Fruit fly (Drosophila melanogaster) whole organism, embryonic: Measurements from ENCODE around the gene CG42795.

Source experiments
- Abd-B ChIP-seq: fragments of 200-800 bp; sonication (Bioruptor generic); optimal IDR thresholded peaks from 2 replicates; lab custom pipeline; 2018; ENCODE audit warnings: missing biosample characterization, mild to moderate bottlenecking, missing genetic modification characterization, moderate library complexity
- B-H1 ChIP-seq: fragments of 200-800 bp; sonication (Bioruptor generic); IDR thresholded peaks from 3 replicates; pipeline ENCODE4 v1.3.6; 2022; ENCODE audit warnings: missing biosample characterization, missing genetic modification characterization
- CG10147 ChIP-seq: fragments of 200-800 bp; sonication (Bioruptor generic); optimal IDR thresholded peaks from 2 replicates; lab custom pipeline; 2019; ENCODE audit warnings: missing biosample characterization, mild to moderate bottlenecking, missing genetic modification characterization, moderate library complexity
- CG11093 ChIP-seq: fragments of 200-800 bp; sonication (Bioruptor generic); IDR thresholded peaks from 3 replicates; pipeline ENCODE4 v1.3.6; 2022; ENCODE audit warnings: missing biosample characterization, missing genetic modification characterization
- CG11247 ChIP-seq: fragments of 200-800 bp; sonication (Bioruptor generic); IDR thresholded peaks from 2 replicates; pipeline ENCODE4 v1.3.6; 2022; ENCODE audit warnings: missing biosample characterization, missing genetic modification characterization
- CG12391 ChIP-seq: fragments of 200-800 bp; sonication (Bioruptor generic); optimal IDR thresholded peaks from 3 replicates; lab custom pipeline; 2018; ENCODE audit warnings: missing biosample characterization, mild to moderate bottlenecking, missing genetic modification characterization, moderate library complexity
- CG13123 ChIP-seq: fragments of 200-800 bp; sonication (Bioruptor generic); optimal IDR thresholded peaks from 2 replicates; lab custom pipeline; 2016; ENCODE audit warnings: missing biosample characterization, missing genetic modification characterization
- CG13296 ChIP-seq: fragments of 200-800 bp; sonication (Bioruptor generic); optimal IDR thresholded peaks from 3 replicates; lab custom pipeline; 2018; ENCODE audit warnings: missing biosample characterization, mild to moderate bottlenecking, missing genetic modification characterization
- CG14965 ChIP-seq: fragments of 200-800 bp; sonication (Bioruptor generic); optimal IDR thresholded peaks from 2 replicates; lab custom pipeline; 2016; ENCODE audit warnings: missing biosample characterization, missing genetic modification characterization, borderline replicate concordance
- CG15269 ChIP-seq: fragments of 200-800 bp; sonication (Bioruptor generic); optimal IDR thresholded peaks from 2 replicates; lab custom pipeline; 2018; ENCODE audit warnings: missing biosample characterization, mild to moderate bottlenecking, missing genetic modification characterization, moderate library complexity
- CG1647 ChIP-seq: fragments of 200-800 bp; sonication (Bioruptor generic); optimal IDR thresholded peaks from 3 replicates; lab custom pipeline; 2016; ENCODE audit warnings: missing biosample characterization, missing genetic modification characterization
- CG17802 ChIP-seq: fragments of 200-800 bp; sonication (Bioruptor generic); optimal IDR thresholded peaks from 2 replicates; lab custom pipeline; 2018; ENCODE audit warnings: missing biosample characterization, mild to moderate bottlenecking, missing genetic modification characterization, moderate library complexity
- CG18619 ChIP-seq: fragments of 200-800 bp; sonication (Bioruptor generic); optimal IDR thresholded peaks from 3 replicates; lab custom pipeline; 2017; ENCODE audit warnings: missing biosample characterization, mild to moderate bottlenecking, missing genetic modification characterization
- CG2202 ChIP-seq: fragments of 200-800 bp; sonication (Bioruptor generic); optimal IDR thresholded peaks from 2 replicates; lab custom pipeline; 2018; ENCODE audit warnings: missing biosample characterization, mild to moderate bottlenecking, missing genetic modification characterization
- CG2712 ChIP-seq: fragments of 200-800 bp; optimal IDR thresholded peaks from 3 replicates; lab custom pipeline; 2019; ENCODE audit warnings: missing biosample characterization, mild to moderate bottlenecking, missing genetic modification characterization, moderate library complexity
- CG34224 ChIP-seq: fragments of 200-800 bp; sonication (Bioruptor generic); IDR thresholded peaks from 3 replicates; pipeline ENCODE4 v1.3.6; 2022; ENCODE audit warnings: missing biosample characterization, missing genetic modification characterization; ENCODE audit not compliant: partially characterized antibody
- CG3838 ChIP-seq: fragments of 200-800 bp; sonication (Bioruptor generic); optimal IDR thresholded peaks from 3 replicates; lab custom pipeline; 2016; ENCODE audit warnings: missing biosample characterization, missing genetic modification characterization
- CG4404 ChIP-seq: fragments of 200-800 bp; sonication (Bioruptor generic); IDR thresholded peaks from 2 replicates; pipeline ENCODE4 v1.3.6; 2022; ENCODE audit warnings: missing biosample characterization, missing genetic modification characterization
- CG7745 ChIP-seq: fragments of 200-800 bp; sonication (Bioruptor generic); optimal IDR thresholded peaks from 2 replicates; lab custom pipeline; 2018; ENCODE audit warnings: missing biosample characterization, mild to moderate bottlenecking, missing genetic modification characterization, moderate library complexity
- CG7987 ChIP-seq: fragments of 200-800 bp; sonication (Bioruptor generic); optimal IDR thresholded peaks from 2 replicates; lab custom pipeline; 2018; ENCODE audit warnings: missing biosample characterization, mild to moderate bottlenecking, missing genetic modification characterization, moderate library complexity
- CG8944 ChIP-seq: fragments of 200-800 bp; sonication (Bioruptor generic); optimal IDR thresholded peaks from 3 replicates; lab custom pipeline; 2016; ENCODE audit warnings: missing biosample characterization, missing genetic modification characterization
- Dip2 ChIP-seq: fragments of 200-800 bp; sonication (Bioruptor generic); IDR thresholded peaks from 2 replicates; pipeline ENCODE4 v1.3.6; 2022; ENCODE audit warnings: missing biosample characterization, missing genetic modification characterization
- Dip3 ChIP-seq: fragments of 200-800 bp; sonication (Bioruptor generic); optimal IDR thresholded peaks from 3 replicates; lab custom pipeline; 2016; ENCODE audit warnings: missing biosample characterization, missing genetic modification characterization
- Elba2 ChIP-seq: fragments of 200-800 bp; sonication (Bioruptor generic); optimal IDR thresholded peaks from 3 replicates; lab custom pipeline; 2016; ENCODE audit warnings: missing biosample characterization, missing genetic modification characterization
- GATAe ChIP-seq: fragments of 200-800 bp; sonication (Bioruptor generic); conservative IDR thresholded peaks from 2 replicates; pipeline ENCODE4 v1.3.6; 2022; ENCODE audit warnings: missing biosample characterization, missing genetic modification characterization
- Hmr ChIP-seq: fragments of 200-800 bp; sonication (Bioruptor generic); optimal IDR thresholded peaks from 3 replicates; lab custom pipeline; 2017; ENCODE audit warnings: mild to moderate bottlenecking, missing biosample characterization, missing genetic modification reagents, missing genetic modification characterization
- Hr51 ChIP-seq, 2 experiments: fragments of 200-800 bp; sonication (Bioruptor generic); optimal IDR thresholded peaks; 2 replicates in 1 of 2; 3 replicates in 1 of 2; lab custom pipeline; 2016 to 2018; ENCODE audit warnings: missing biosample characterization in 2 of 2, missing genetic modification characterization in 2 of 2, mild to moderate bottlenecking in 1 of 2, moderate library complexity in 1 of 2
- MESR4 ChIP-seq: fragments of 200-800 bp; sonication (Bioruptor generic); optimal IDR thresholded peaks from 2 replicates; lab custom pipeline; 2018; ENCODE audit warnings: missing biosample characterization, mild to moderate bottlenecking, missing genetic modification characterization, moderate library complexity
- Mad ChIP-seq: fragments of 200-800 bp; sonication (Bioruptor generic); optimal IDR thresholded peaks from 2 replicates; lab custom pipeline; 2016; ENCODE audit warnings: missing biosample characterization, missing genetic modification characterization
- NC2α ChIP-seq: fragments of 200-800 bp; sonication (Bioruptor generic); optimal IDR thresholded peaks from 2 replicates; lab custom pipeline; 2016; ENCODE audit warnings: missing biosample characterization, missing genetic modification characterization
- Neu2 ChIP-seq: fragments of 200-800 bp; sonication (Bioruptor generic); optimal IDR thresholded peaks from 3 replicates; lab custom pipeline; 2016; ENCODE audit warnings: missing biosample characterization, missing genetic modification characterization, borderline replicate concordance
- Optix ChIP-seq: fragments of 200-800 bp; sonication (Bioruptor generic); IDR thresholded peaks from 3 replicates; pipeline ENCODE4 v1.3.6; 2022; ENCODE audit warnings: missing biosample characterization, missing genetic modification characterization
- ara ChIP-seq: fragments of 200-800 bp; sonication (Bioruptor generic); IDR thresholded peaks from 2 replicates; pipeline ENCODE4 v1.3.6; 2022; ENCODE audit warnings: missing biosample characterization, missing genetic modification characterization
- bcd ChIP-seq: fragments of 200-800 bp; sonication (Bioruptor generic); optimal IDR thresholded peaks from 2 replicates; lab custom pipeline; 2017; ENCODE audit warnings: missing biosample characterization, mild to moderate bottlenecking, missing genetic modification characterization
- crp ChIP-seq, 2 experiments: fragments of 200-800 bp; sonication (Bioruptor generic); optimal IDR thresholded peaks; 2 replicates in 1 of 2; 3 replicates in 1 of 2; lab custom pipeline; 2017; ENCODE audit warnings: missing biosample characterization in 2 of 2, missing genetic modification characterization in 2 of 2, mild to moderate bottlenecking in 1 of 2, moderate library complexity in 1 of 2
- danr ChIP-seq: fragments of 200-800 bp; sonication (Bioruptor generic); IDR thresholded peaks from 2 replicates; pipeline ENCODE4 v1.3.6; 2022; ENCODE audit warnings: missing biosample characterization, missing genetic modification characterization
- ewg ChIP-seq: fragments of 200-800 bp; sonication (Bioruptor generic); optimal IDR thresholded peaks from 3 replicates; lab custom pipeline; 2017; ENCODE audit warnings: mild to moderate bottlenecking, missing biosample characterization, missing genetic modification reagents, missing genetic modification characterization
- fd96Cb ChIP-seq: fragments of 200-800 bp; sonication (Bioruptor generic); optimal IDR thresholded peaks from 2 replicates; lab custom pipeline; 2018; ENCODE audit warnings: missing biosample characterization, mild to moderate bottlenecking, missing genetic modification characterization, moderate library complexity
- gem ChIP-seq: fragments of 200-800 bp; sonication (Bioruptor generic); optimal IDR thresholded peaks from 2 replicates; lab custom pipeline; 2019; ENCODE audit warnings: missing biosample characterization, mild to moderate bottlenecking, missing genetic modification characterization, moderate library complexity
- grau ChIP-seq: fragments of 200-800 bp; optimal IDR thresholded peaks from 3 replicates; lab custom pipeline; 2019; ENCODE audit warnings: missing biosample characterization, mild to moderate bottlenecking, missing genetic modification characterization, moderate library complexity
- kay ChIP-seq: fragments of 200-800 bp; sonication (Bioruptor generic); optimal IDR thresholded peaks from 2 replicates; lab custom pipeline; 2016; ENCODE audit warnings: missing biosample characterization, missing genetic modification characterization
- nmo ChIP-seq: fragments of 200-800 bp; sonication (Bioruptor generic); optimal IDR thresholded peaks from 2 replicates; lab custom pipeline; 2018; ENCODE audit warnings: missing biosample characterization, mild to moderate bottlenecking, missing genetic modification characterization, moderate library complexity
- onecut ChIP-seq: fragments of 200-800 bp; sonication (Bioruptor generic); IDR thresholded peaks from 2 replicates; pipeline ENCODE4 v1.3.6; 2022; ENCODE audit warnings: missing biosample characterization, missing genetic modification characterization
- peb ChIP-seq: fragments of 200-800 bp; sonication (Bioruptor generic); IDR thresholded peaks from 2 replicates; pipeline ENCODE4 v1.3.6; 2022; ENCODE audit warnings: missing biosample characterization, missing genetic modification characterization
- sima ChIP-seq: fragments of 200-800 bp; sonication (Bioruptor generic); optimal IDR thresholded peaks from 2 replicates; lab custom pipeline; 2016; ENCODE audit warnings: missing biosample characterization, missing genetic modification characterization
- sna ChIP-seq: fragments of 200-800 bp; sonication (Bioruptor generic); IDR thresholded peaks from 2 replicates; pipeline ENCODE4 v1.3.6; 2022; ENCODE audit warnings: missing biosample characterization, missing genetic modification characterization; ENCODE audit not compliant: partially characterized antibody
- sqz ChIP-seq: fragments of 200-800 bp; sonication (Bioruptor generic); optimal IDR thresholded peaks from 3 replicates; lab custom pipeline; 2018; ENCODE audit warnings: missing biosample characterization, mild to moderate bottlenecking, missing genetic modification characterization
- sug ChIP-seq: fragments of 200-800 bp; optimal IDR thresholded peaks from 2 replicates; lab custom pipeline; 2019; ENCODE audit warnings: missing biosample characterization, mild to moderate bottlenecking, missing genetic modification characterization, moderate library complexity
- tio ChIP-seq: fragments of 200-800 bp; sonication (Bioruptor generic); optimal IDR thresholded peaks from 2 replicates; lab custom pipeline; 2017; ENCODE audit warnings: missing biosample characterization, missing genetic modification characterization, inconsistent platforms
- vfl ChIP-seq: fragments of 200-800 bp; sonication (Bioruptor generic); optimal IDR thresholded peaks from 2 replicates; lab custom pipeline; 2016; ENCODE audit warnings: missing biosample characterization, missing genetic modification characterization
- wek ChIP-seq: fragments of 200-800 bp; sonication (Bioruptor generic); optimal IDR thresholded peaks from 3 replicates; lab custom pipeline; 2018; ENCODE audit warnings: missing biosample characterization, mild to moderate bottlenecking, missing genetic modification characterization, moderate library complexity

CG42795 gene

dm6 chr3R:10203554-10203953, 21.9 kb upstream of the CG42795 start:
- TF ChIP-seq vfl (GFP tag; lab: Kevin White, UChicago) = no peak
- no peak for TF ChIP-seq CG8944 (GFP tag; lab: Kevin White, UChicago)
- no peak for TF ChIP-seq CG34224 (GFP tag; lab: Robert Waterston, UW)
- no peak for TF ChIP-seq Mad (GFP tag; lab: Kevin White, UChicago)
- TF ChIP-seq CG7987 (GFP tag; lab: Kevin White, UChicago) = peak; percentile 45
- TF ChIP-seq danr (GFP tag; lab: Robert Waterston, UW) = no peak
- peak; percentile 27 for TF ChIP-seq gem (tag; lab: Kevin White, UChicago)
- no peak for TF ChIP-seq CG4404 (GFP tag; lab: Robert Waterston, UW)
- TF ChIP-seq fd96Cb (tag; lab: Kevin White, UChicago) = no peak
- TF ChIP-seq Optix (GFP tag; lab: Robert Waterston, UW) = no peak
- TF ChIP-seq CG2712 = peak; percentile 44
- no peak for TF ChIP-seq CG7745
- no peak for TF ChIP-seq wek
- no peak for TF ChIP-seq kay (GFP tag; lab: Kevin White, UChicago)
- TF ChIP-seq Dip3 (GFP tag; lab: Kevin White, UChicago) = no peak
- TF ChIP-seq crp (GFP tag; optimal IDR thresholded peaks at IDR 0.05; lab: Kevin White, UChicago) = no peak
- TF ChIP-seq sqz (GFP tag; lab: Kevin White, UChicago) = no peak
- no peak for TF ChIP-seq Elba2 (GFP tag; lab: Kevin White, UChicago)
- 0 out of 2 replicates have a peak, but pooled peaks have one; percentile 17 for TF ChIP-seq onecut (GFP tag; lab: Robert Waterston, UW)
- peak; percentile 23 for TF ChIP-seq grau (tag; lab: Kevin White, UChicago)
- no peak for TF ChIP-seq NC2α (GFP tag; lab: Kevin White, UChicago)
- no peak for TF ChIP-seq CG1647 (GFP tag; lab: Kevin White, UChicago)
- 0 out of 2 replicates have a peak, but pooled peaks have one; percentile 45 for TF ChIP-seq CG11247
- TF ChIP-seq Hmr (GFP tag; lab: Kevin White, UChicago) = peak; percentile 15
- no peak for TF ChIP-seq ara (GFP tag; lab: Robert Waterston, UW)
- peak in 1 of 2 experiments; percentile 8 for TF ChIP-seq Hr51 (GFP tag; optimal IDR thresholded peaks at IDR 0.05; lab: Kevin White, UChicago)
- TF ChIP-seq CG13123 = no peak
- TF ChIP-seq bcd = peak; percentile 28
- TF ChIP-seq sug (tag; lab: Kevin White, UChicago) = no peak
- peak; percentile 8 for TF ChIP-seq CG18619 (GFP tag; lab: Kevin White, UChicago)
- TF ChIP-seq ewg (GFP tag; lab: Kevin White, UChicago) = no peak
- no peak; the same call in 2 of the 3 replicates for TF ChIP-seq B-H1
- no peak for TF ChIP-seq Abd-B (GFP tag; lab: Kevin White, UChicago)
- no peak for TF ChIP-seq sima (GFP tag; lab: Kevin White, UChicago)
- TF ChIP-seq peb (GFP tag; lab: Robert Waterston, UW) = no peak
- TF ChIP-seq CG11093 = no peak
- TF ChIP-seq GATAe (GFP tag; lab: Robert Waterston, UW) = no peak
- no peak for TF ChIP-seq CG3838
- TF ChIP-seq CG15269 = peak; percentile 13
- TF ChIP-seq CG14965 (GFP tag; lab: Kevin White, UChicago) = peak; percentile 98
- no peak for TF ChIP-seq CG2202 (tag; lab: Kevin White, UChicago)
- TF ChIP-seq CG13296 (GFP tag; lab: Kevin White, UChicago) = no peak
- no peak for TF ChIP-seq MESR4
- no peak for TF ChIP-seq CG12391
- peak; percentile 17 for TF ChIP-seq nmo (GFP tag; lab: Kevin White, UChicago)
- no peak for TF ChIP-seq sna (GFP tag; lab: Robert Waterston, UW)
- no peak for TF ChIP-seq Neu2 (GFP tag; lab: Kevin White, UChicago)
- no peak for TF ChIP-seq CG10147 (GFP tag; lab: Kevin White, UChicago)
- no peak for TF ChIP-seq tio
- TF ChIP-seq Dip2 (GFP tag; lab: Robert Waterston, UW) = no peak
- no peak for TF ChIP-seq CG17802 (tag; lab: Kevin White, UChicago)
